Worm (Caenorhabditis elegans) whole organism, L4/young adult: Measurements from ENCODE around the gene ZK512.2.

ENCODE experiments used
- W03F9.2 ChIP-seq: fragments of 150-350 bp; optimal IDR thresholded peaks from 2 replicates; lab custom pipeline; 2014; ENCODE audit warnings: missing biosample characterization, missing genetic modification characterization
- dao-5 ChIP-seq: sonication (generic microtip); optimal IDR thresholded peaks from 2 replicates; lab custom pipeline; 2016; ENCODE audit warnings: missing genotype, missing genetic modification characterization, moderate library complexity, missing compliant biosample characterization
- him-1 ChIP-seq: sonication (generic microtip); optimal IDR thresholded peaks from 2 replicates; lab custom pipeline; 2016; ENCODE audit warnings: missing genotype, missing genetic modification reagents, missing genetic modification characterization, missing compliant biosample characterization

ZK512.2 gene

ce11 chrIII:9144744-9145390 lies at the start of gene ZK512.2, which contains the start of gene ZK512.4:
ZK512.2 (minus strand) TSS chrIII:9144794.
ZK512.4 (plus strand) TSS chrIII:9145340.
- peak; percentile 65 for TF ChIP-seq W03F9.2 (tag; lab: Kevin White, UChicago)
- TF ChIP-seq him-1 (tag; lab: Kevin White, UChicago) = no peak

ce11 chrIII:9191091-9191490 lies 46.5 kb upstream of the ZK512.2 start, which contains the start of gene cls-3:
cls-3 (minus strand) TSS chrIII:9191109.
- TF ChIP-seq dao-5 (tag; lab: Kevin White, UChicago) (no peak), him-1 (tag; lab: Kevin White, UChicago) (no peak), W03F9.2 (tag; lab: Kevin White, UChicago) (no peak)

ce11 chrIII:9185722-9186121 lies 41.1 kb upstream of the ZK512.2 start, which contains the start of gene ZC84.7:
ZC84.7 (plus strand) TSS chrIII:9186022.
- TF ChIP-seq W03F9.2 (tag; lab: Kevin White, UChicago) = no peak
- no peak for TF ChIP-seq dao-5 (tag; lab: Kevin White, UChicago)
- TF ChIP-seq him-1 (tag; lab: Kevin White, UChicago) = no peak

ce11 chrIII:9181246-9181645 lies 36.7 kb upstream of the ZK512.2 start, which contains the start of gene tax-4:
tax-4 (plus strand) TSS chrIII:9181546.
- TF ChIP-seq W03F9.2 (tag; lab: Kevin White, UChicago) = no peak
- no peak for TF ChIP-seq dao-5 (tag; lab: Kevin White, UChicago)
- TF ChIP-seq him-1 (tag; lab: Kevin White, UChicago) = no peak

- TF ChIP-seq him-1 (tag; lab: Kevin White, UChicago) = no peak
- TF ChIP-seq W03F9.2 (tag; lab: Kevin White, UChicago) = no peak
- TF ChIP-seq dao-5 (tag; lab: Kevin White, UChicago) = no peak
These were observed 33.3 kb upstream of the ZK512.2 start for ce11 chrIII:9177874-9178273.

- no peak for TF ChIP-seq W03F9.2 (tag; lab: Kevin White, UChicago)
- TF ChIP-seq dao-5 (tag; lab: Kevin White, UChicago) = no peak
- TF ChIP-seq him-1 (tag; lab: Kevin White, UChicago) = no peak
These were observed 31.4 kb upstream of the ZK512.2 start for ce11 chrIII:9176008-9176407.

ce11 chrIII:9173239-9173638 lies 28.6 kb upstream of the ZK512.2 start:
- no peak for TF ChIP-seq dao-5 (tag; lab: Kevin White, UChicago)
- TF ChIP-seq him-1 (tag; lab: Kevin White, UChicago) = no peak
- no peak for TF ChIP-seq W03F9.2 (tag; lab: Kevin White, UChicago)

ce11 chrIII:9172702-9173101 lies 28.1 kb upstream of the ZK512.2 start, which contains the start of gene ina-1:
ina-1 (minus strand) TSS chrIII:9172802.
- no peak for TF ChIP-seq W03F9.2 (tag; lab: Kevin White, UChicago)
- TF ChIP-seq dao-5 (tag; lab: Kevin White, UChicago) = no peak
- no peak for TF ChIP-seq him-1 (tag; lab: Kevin White, UChicago)

ce11 chrIII:9162634-9163118 lies 18.1 kb upstream of the ZK512.2 start, which contains the start of gene dgk-3:
dgk-3 (plus strand) TSS chrIII:9163068.
- TF ChIP-seq him-1 (tag; lab: Kevin White, UChicago) = no peak
- TF ChIP-seq dao-5 (tag; lab: Kevin White, UChicago) = no peak
- no peak for TF ChIP-seq W03F9.2 (tag; lab: Kevin White, UChicago)

- no peak for TF ChIP-seq W03F9.2 (tag; lab: Kevin White, UChicago)
- TF ChIP-seq him-1 (tag; lab: Kevin White, UChicago) = no peak
- TF ChIP-seq dao-5 (tag; lab: Kevin White, UChicago) = no peak
These were observed 17.0 kb upstream of the ZK512.2 start, which contains the start of gene ptr-9 for ce11 chrIII:9161553-9161952. ptr-9 (minus strand) TSS chrIII:9161653.

ce11 chrIII:9154766-9155165 lies 10.2 kb upstream of the ZK512.2 start, which contains the start of gene irld-34:
irld-34 (plus strand) TSS chrIII:9155066.
- TF ChIP-seq dao-5 (tag; lab: Kevin White, UChicago) (no peak), W03F9.2 (tag; lab: Kevin White, UChicago) (no peak), him-1 (tag; lab: Kevin White, UChicago) (no peak)

ce11 chrIII:9153809-9154208 lies 9.2 kb upstream of the ZK512.2 start, which contains the start of gene nhl-1:
nhl-1 (minus strand) TSS chrIII:9153909.
- TF ChIP-seq him-1 (tag; lab: Kevin White, UChicago) (no peak), W03F9.2 (tag; lab: Kevin White, UChicago) (no peak), dao-5 (tag; lab: Kevin White, UChicago) (no peak)

- TF ChIP-seq W03F9.2 (tag; lab: Kevin White, UChicago) = no peak
- TF ChIP-seq dao-5 (tag; lab: Kevin White, UChicago) = no peak
- TF ChIP-seq him-1 (tag; lab: Kevin White, UChicago) = no peak
These were observed 8.4 kb upstream of the ZK512.2 start for ce11 chrIII:9152950-9153349.
